Worm (Caenorhabditis elegans) whole organism, L4 larva: ENCODE results near the gene nhr-9.

Source experiments
- D1046.2 ChIP-seq: fragments of 200-800 bp; sonication (Bioruptor generic); IDR thresholded peaks from 2 replicates; pipeline ENCODE4 v1.3.6; 2022; ENCODE audit warnings: missing genetic modification characterization, missing compliant biosample characterization
- F49E8.2 ChIP-seq: sonication (generic microtip); optimal IDR thresholded peaks from 2 replicates; lab custom pipeline; 2016; ENCODE audit warnings: missing compliant biosample characterization, mild to moderate bottlenecking, missing genetic modification characterization, borderline replicate concordance
- Y105C5A.15 ChIP-seq: fragments of 200-800 bp; sonication (Bioruptor generic); IDR thresholded peaks from 2 replicates; pipeline ENCODE4 v1.3.6; 2022; ENCODE audit warnings: missing genetic modification characterization, missing compliant biosample characterization
- Y48G9A.11 ChIP-seq: fragments of 200-800 bp; sonication (Bioruptor generic); IDR thresholded peaks from 2 replicates; pipeline ENCODE4 v1.3.6; 2022; ENCODE audit warnings: missing genetic modification reagents, missing genetic modification characterization, missing compliant biosample characterization
- ZK337.2 ChIP-seq: fragments of 200-800 bp; sonication (Bioruptor generic); IDR thresholded peaks from 2 replicates; pipeline ENCODE4 v1.3.6; 2022; ENCODE audit warnings: missing genetic modification reagents, missing genetic modification characterization, missing compliant biosample characterization
- ZK546.5 ChIP-seq, 2 experiments: sonication (generic microtip); optimal IDR thresholded peaks; 2 replicates each; lab custom pipeline; 2017; ENCODE audit warnings: missing biosample characterization in 2 of 2, missing genetic modification characterization in 2 of 2
- aly-2 ChIP-seq: sonication (generic microtip); optimal IDR thresholded peaks from 2 replicates; lab custom pipeline; 2018; ENCODE audit warnings: missing biosample characterization, missing genetic modification characterization
- ama-1 ChIP-seq: fragments of 150-350 bp; optimal IDR thresholded peaks from 2 replicates; lab custom pipeline; 2014; ENCODE audit warnings: inconsistent platforms, mixed read lengths
- ceh-44 ChIP-seq: fragments of 200-800 bp; sonication (Bioruptor generic); IDR thresholded peaks from 2 replicates; pipeline ENCODE4 v1.3.6; 2022; ENCODE audit warnings: missing genetic modification reagents, missing genetic modification characterization, missing compliant biosample characterization
- daf-12 ChIP-seq: fragments of 150-350 bp; optimal IDR thresholded peaks from 2 replicates; lab custom pipeline; 2014; ENCODE audit warnings: missing biosample characterization, missing genetic modification reagents, missing genetic modification characterization
- daf-16 ChIP-seq, 3 experiments: sonication (generic microtip); optimal IDR thresholded peaks; 2 replicates each; lab custom pipeline; 2016 to 2017; ENCODE audit warnings: missing genetic modification characterization in 3 of 3, missing genetic modification reagents in 3 of 3, mild to moderate bottlenecking in 2 of 3, missing compliant biosample characterization in 2 of 3, missing biosample characterization in 1 of 3, moderate library complexity in 1 of 3
- dmd-6 ChIP-seq: fragments of 200-800 bp; sonication (Bioruptor generic); IDR thresholded peaks from 2 replicates; pipeline ENCODE4 v1.3.6; 2022; ENCODE audit warnings: missing genetic modification reagents, missing genetic modification characterization, missing compliant biosample characterization
- dmd-9 ChIP-seq: fragments of 200-800 bp; sonication (Bioruptor generic); IDR thresholded peaks from 2 replicates; pipeline ENCODE4 v1.3.6; 2022; ENCODE audit warnings: missing genetic modification reagents, missing genetic modification characterization, missing compliant biosample characterization
- dve-1 ChIP-seq: sonication (generic microtip); optimal IDR thresholded peaks from 2 replicates; lab custom pipeline; 2017; ENCODE audit warnings: antibody characterized with exemption, mild to moderate bottlenecking, missing genetic modification characterization, missing compliant biosample characterization; ENCODE audit not compliant: insufficient read depth
- egl-27 ChIP-seq: sonication (generic microtip); optimal IDR thresholded peaks from 3 replicates; lab custom pipeline; 2017; ENCODE audit warnings: missing biosample characterization, missing genetic modification reagents, missing genetic modification characterization
- fos-1 ChIP-seq: fragments of 150-350 bp; optimal IDR thresholded peaks from 2 replicates; lab custom pipeline; 2014; ENCODE audit warnings: missing biosample characterization, missing genetic modification characterization
- hlh-11 ChIP-seq: fragments of 200-800 bp; sonication (Bioruptor generic); optimal IDR thresholded peaks from 2 replicates; lab custom pipeline; 2018; ENCODE audit warnings: mild to moderate bottlenecking, missing genetic modification characterization, missing compliant biosample characterization
- hmg-1.1 ChIP-seq: fragments of 200-800 bp; sonication (Bioruptor generic); IDR thresholded peaks from 2 replicates; pipeline ENCODE4 v1.3.6; 2022; ENCODE audit warnings: missing genetic modification reagents, missing genetic modification characterization, missing compliant biosample characterization
- lin-1 ChIP-seq: fragments of 200-800 bp; sonication (Bioruptor generic); IDR thresholded peaks from 2 replicates; pipeline ENCODE4 v1.3.6; 2022; ENCODE audit warnings: missing genetic modification reagents, missing genetic modification characterization, missing compliant biosample characterization
- lin-29 ChIP-seq: fragments of 200-800 bp; sonication (Bioruptor generic); IDR thresholded peaks from 2 replicates; pipeline ENCODE4 v1.3.6; 2022; ENCODE audit warnings: missing genetic modification reagents, missing genetic modification characterization, missing compliant biosample characterization
- lsy-2 ChIP-seq, 2 experiments: fragments of 150-350 bp in 1 of 2; sonication (generic microtip) in 1 of 2; optimal IDR thresholded peaks; 2 replicates each; lab custom pipeline; 2014 to 2017; ENCODE audit warnings: missing biosample characterization in 2 of 2, missing genetic modification characterization in 2 of 2
- madf-5 ChIP-seq, 2 experiments: fragments of 200-800 bp; sonication (Bioruptor generic); IDR thresholded peaks; 2 replicates each; pipeline ENCODE4 v1.3.6; 2022; ENCODE audit warnings: missing compliant biosample characterization in 2 of 2, missing genetic modification characterization in 2 of 2
- mdl-1 ChIP-seq, 2 experiments: fragments of 150-350 bp in 1 of 2; sonication (generic microtip) in 1 of 2; optimal IDR thresholded peaks; 2 replicates each; lab custom pipeline; 2014 to 2017; ENCODE audit warnings: missing biosample characterization in 2 of 2, missing genetic modification characterization in 2 of 2
- mep-1 ChIP-seq: fragments of 150-350 bp; sonication (generic microtip); optimal IDR thresholded peaks from 3 replicates; lab custom pipeline; 2014; ENCODE audit warnings: missing biosample characterization, missing genetic modification characterization
- mes-2 ChIP-seq: sonication (generic microtip); optimal IDR thresholded peaks from 2 replicates; lab custom pipeline; 2016; ENCODE audit warnings: missing genotype, mild to moderate bottlenecking, missing genetic modification characterization, missing compliant biosample characterization; ENCODE audit not compliant: poor library complexity, severe bottlenecking
- mxl-2 ChIP-seq: fragments of 200-800 bp; sonication (Bioruptor generic); conservative IDR thresholded peaks from 2 replicates; pipeline ENCODE4 v1.3.6; 2022; ENCODE audit warnings: missing genetic modification reagents, missing genetic modification characterization, missing compliant biosample characterization
- nhr-11 ChIP-seq: fragments of 150-350 bp; optimal IDR thresholded peaks from 2 replicates; lab custom pipeline; 2014; ENCODE audit warnings: missing biosample characterization, missing genetic modification characterization
- nhr-237 ChIP-seq: sonication (generic microtip); optimal IDR thresholded peaks from 2 replicates; lab custom pipeline; 2017; ENCODE audit warnings: missing biosample characterization, missing genetic modification characterization
- pha-4 ChIP-seq, 2 experiments: fragments of 150-350 bp in 1 of 2; fragments of 200-800 bp in 1 of 2; sonication (Bioruptor generic) in 1 of 2; IDR thresholded peaks in 1 of 2; optimal IDR thresholded peaks in 1 of 2; 2 replicates each; pipeline versions ENCODE4 v1.3.6 to Lab custom; 2014 to 2022; ENCODE audit warnings: missing genetic modification characterization in 2 of 2, missing genetic modification reagents in 2 of 2, missing biosample characterization in 1 of 2, missing compliant biosample characterization in 1 of 2
- rbr-2 ChIP-seq: sonication (generic microtip); optimal IDR thresholded peaks from 2 replicates; lab custom pipeline; 2016; ENCODE audit warnings: missing genotype, missing genetic modification characterization, missing compliant biosample characterization
- skn-1 ChIP-seq: fragments of 150-350 bp; optimal IDR thresholded peaks from 2 replicates; lab custom pipeline; 2014; ENCODE audit warnings: missing biosample characterization, missing genetic modification characterization
- spr-1 ChIP-seq: sonication (generic microtip); optimal IDR thresholded peaks from 2 replicates; lab custom pipeline; 2016; ENCODE audit warnings: mild to moderate bottlenecking, missing genetic modification characterization, missing compliant biosample characterization
- tag-97 ChIP-seq: fragments of 200-800 bp; sonication (Bioruptor generic); IDR thresholded peaks from 2 replicates; pipeline ENCODE4 v1.3.6; 2022; ENCODE audit warnings: missing genetic modification characterization, missing compliant biosample characterization
- tra-1 ChIP-seq: fragments of 200-800 bp; sonication (Bioruptor generic); IDR thresholded peaks from 2 replicates; pipeline ENCODE4 v1.3.6; 2022; ENCODE audit warnings: missing genetic modification reagents, missing genetic modification characterization, missing compliant biosample characterization
- unc-130 ChIP-seq: sonication (generic microtip); optimal IDR thresholded peaks from 2 replicates; lab custom pipeline; 2016; ENCODE audit warnings: missing genetic modification reagents, missing genetic modification characterization, missing compliant biosample characterization
- zag-1 ChIP-seq: fragments of 150-350 bp; optimal IDR thresholded peaks from 2 replicates; lab custom pipeline; 2014; ENCODE audit warnings: missing biosample characterization, missing genetic modification characterization
- zfp-2 ChIP-seq: sonication (generic microtip); optimal IDR thresholded peaks from 2 replicates; lab custom pipeline; 2016; ENCODE audit warnings: mild to moderate bottlenecking, missing genetic modification characterization, missing compliant biosample characterization
- zfp-3 ChIP-seq: fragments of 200-800 bp; sonication (Bioruptor generic); conservative IDR thresholded peaks from 2 replicates; pipeline ENCODE4 v1.3.6; 2022; ENCODE audit warnings: missing genetic modification reagents, missing genetic modification characterization, missing compliant biosample characterization
- zip-11 ChIP-seq: fragments of 200-800 bp; sonication (Bioruptor generic); IDR thresholded peaks from 2 replicates; pipeline ENCODE4 v1.3.6; 2022; ENCODE audit warnings: missing genetic modification characterization, missing compliant biosample characterization
- ztf-11 ChIP-seq: fragments of 150-350 bp; optimal IDR thresholded peaks from 2 replicates; lab custom pipeline; 2014; ENCODE audit warnings: missing biosample characterization, missing genetic modification characterization

nhr-9 gene

ce11 chrIII:7073801-7074386 lies 21.4 kb upstream of the nhr-9 start, which contains the start of gene ZK418.5 (continued):
- TF ChIP-seq spr-1 (tag; lab: Kevin White, UChicago) (no peak), Y105C5A.15 (GFP tag; lab: Robert Waterston, UW) (no peak), zfp-3 (no peak), D1046.2 (GFP tag; lab: Robert Waterston, UW) (no peak), nhr-237 (tag; lab: Kevin White, UChicago) (no peak), mdl-1 (tag; optimal IDR thresholded peaks at IDR 0.05; lab: Kevin White, UChicago) (no peak), mep-1 (peak; percentile 34)

- TF ChIP-seq ZK337.2 (GFP tag; lab: Robert Waterston, UW) (no peak), unc-130 (GFP tag; lab: Kevin White, UChicago) (no peak), zfp-2 (tag; lab: Kevin White, UChicago) (no peak), lin-1 (GFP tag; lab: Robert Waterston, UW) (no peak), zip-11 (GFP tag; lab: Robert Waterston, UW) (no peak), dve-1 (tag; lab: Kevin White, UChicago) (no peak), tra-1 (GFP tag; lab: Robert Waterston, UW) (no peak), nhr-11 (tag; lab: Kevin White, UChicago) (no peak), dmd-6 (no peak), ceh-44 (GFP tag; lab: Robert Waterston, UW) (no peak), daf-16 (GFP tag; optimal IDR thresholded peaks at IDR 0.05; lab: Kevin White, UChicago) (no peak), daf-16 (tag; optimal IDR thresholded peaks at IDR 0.05; lab: Kevin White, UChicago) (no peak), zfp-3 (no peak), ZK546.5 (tag; optimal IDR thresholded peaks at IDR 0.05; lab: Kevin White, UChicago) (no peak), lin-29 (no peak), pha-4 (GFP tag; IDR thresholded peaks at IDR 0.05; lab: Robert Waterston, UW) (no peak), pha-4 (tag; optimal IDR thresholded peaks at IDR 0.05; lab: Kevin White, UChicago) (no peak), Y105C5A.15 (GFP tag; lab: Robert Waterston, UW) (no peak), egl-27 (tag; lab: Kevin White, UChicago) (no peak), madf-5 (GFP tag; IDR thresholded peaks at IDR 0.05; lab: Robert Waterston, UW) (no peak), rbr-2 (tag; lab: Kevin White, UChicago) (no peak)
- TF ChIP-seq, all 104 proteins: peak for 0
These were observed 18.9 kb upstream of the nhr-9 start, which contains the start of gene ZK418.13 for ce11 chrIII:7076386-7076785. Gene ZK418.13 (minus strand): TSS chrIII:7076486.

- TF ChIP-seq lsy-2 (tag; optimal IDR thresholded peaks at IDR 0.05; lab: Kevin White, UChicago) (no peak), mxl-2 (GFP tag; lab: Robert Waterston, UW) (no peak), skn-1 (tag; lab: Kevin White, UChicago) (no peak), fos-1 (no peak), F49E8.2 (tag; lab: Kevin White, UChicago) (no peak), aly-2 (tag; lab: Kevin White, UChicago) (no peak), unc-130 (GFP tag; lab: Kevin White, UChicago) (no peak), tag-97 (GFP tag; lab: Robert Waterston, UW) (no peak), ztf-11 (tag; lab: Kevin White, UChicago) (no peak), Y48G9A.11 (GFP tag; lab: Robert Waterston, UW) (no peak), hmg-1.1 (GFP tag; lab: Robert Waterston, UW) (no peak), mes-2 (tag; lab: Kevin White, UChicago) (no peak), zag-1 (tag; lab: Kevin White, UChicago) (no peak), hlh-11 (tag; lab: Kevin White, UChicago) (no peak), ama-1 (lab: Kevin White, UChicago) (no peak), daf-12 (tag; lab: Kevin White, UChicago) (no peak), dmd-9 (GFP tag; lab: Robert Waterston, UW) (no peak)
These were observed 16.5 kb upstream of the nhr-9 start, which contains the start of gene ZK418.6 for ce11 chrIII:7078737-7079136. Gene ZK418.6 (minus strand): TSS chrIII:7078837.
